Fruit fly (Drosophila melanogaster): Measurements from ENCODE around the gene ntc.

Gene ntc

DNA sequence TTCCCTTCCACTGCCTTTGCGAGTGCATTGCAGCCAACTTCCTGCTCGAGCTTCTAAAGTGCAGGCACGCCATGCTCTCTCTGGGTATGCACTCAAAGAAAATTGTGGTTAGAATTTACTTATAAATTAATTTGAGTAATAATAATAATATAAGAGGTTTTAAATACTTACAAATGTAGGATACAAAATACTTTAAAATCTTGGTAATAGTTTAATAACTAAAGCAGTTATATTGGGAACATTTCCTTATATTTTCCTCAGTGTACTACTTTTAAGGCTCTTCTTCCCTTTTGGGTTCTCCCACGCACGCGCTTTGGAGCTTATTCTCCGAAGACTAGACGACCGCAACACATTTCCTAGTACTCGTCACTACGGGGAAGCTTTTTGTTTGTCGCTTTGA is 20.3 kb upstream of the ntc start (continued):
- TF ChIP-seq hb (GFP tag; IDR thresholded peaks at IDR 0.05; ENCODE audit: partially characterized antibody), result no peak
- TF ChIP-seq CG6272 (GFP tag; IDR thresholded peaks at IDR 0.05), result no peak
- no peak for TF ChIP-seq emc (GFP tag; optimal IDR thresholded peaks at IDR 0.05)
- TF ChIP-seq stwl (tag; optimal IDR thresholded peaks at IDR 0.05), result no peak
- TF ChIP-seq sim (GFP tag; IDR thresholded peaks at IDR 0.05), result peak; percentile 61; the same call in 1 of the 2 replicates
- TF ChIP-seq CG30020 (tag; optimal IDR thresholded peaks at IDR 0.05), result no peak
- TF ChIP-seq eve (GFP tag; optimal IDR thresholded peaks at IDR 0.05), result no peak
- TF ChIP-seq ken (GFP tag; IDR thresholded peaks at IDR 0.05), result peak; percentile 50; the same call in 1 of the 3 replicates
- 0 out of 3 replicates have a peak, but pooled peaks have one; percentile 38 for TF ChIP-seq otp (GFP tag; IDR thresholded peaks at IDR 0.05)
- peak; percentile 87 for TF ChIP-seq Meics (GFP tag; optimal IDR thresholded peaks at IDR 0.05)
- peak; percentile 74 for TF ChIP-seq CG9817 (tag; optimal IDR thresholded peaks at IDR 0.05)
- no peak for TF ChIP-seq CG2889 (GFP tag; IDR thresholded peaks at IDR 0.05)
- no peak for TF ChIP-seq CG8478 (optimal IDR thresholded peaks at IDR 0.05)
- peak; percentile 68; the same call in 1 of the 2 replicates for TF ChIP-seq bowl (GFP tag; IDR thresholded peaks at IDR 0.05)
- TF ChIP-seq CG11696 (GFP tag; IDR thresholded peaks at IDR 0.05), result peak; percentile 42; the same call in 1 of the 2 replicates
- peak; percentile 75 for TF ChIP-seq tin (GFP tag; optimal IDR thresholded peaks at IDR 0.05)
- peak; percentile 81 for TF ChIP-seq CG6689 (GFP tag; IDR thresholded peaks at IDR 0.05)
- peak; percentile 83 for TF ChIP-seq nerfin-1 (tag; optimal IDR thresholded peaks at IDR 0.05)
- TF ChIP-seq twi (tag; optimal IDR thresholded peaks at IDR 0.05), result no peak
- TF ChIP-seq CG9215 (GFP tag; IDR thresholded peaks at IDR 0.05), result peak; percentile 60
- TF ChIP-seq zen (tag; optimal IDR thresholded peaks at IDR 0.05), result peak; percentile 58
- peak; percentile 74 for TF ChIP-seq Med (GFP tag)
- peak; percentile 70 for TF ChIP-seq sqz (GFP tag; optimal IDR thresholded peaks at IDR 0.05)
- TF ChIP-seq pzg (GFP tag; optimal IDR thresholded peaks at IDR 0.05), result no peak
- peak; percentile 10 for TF ChIP-seq jing (GFP tag; optimal IDR thresholded peaks at IDR 0.05)
- TF ChIP-seq Hr51 (GFP tag; optimal IDR thresholded peaks at IDR 0.05), result peak in 1 of 2 experiments; percentile 91
- peak; percentile 26 for TF ChIP-seq CG30431 (GFP tag; optimal IDR thresholded peaks at IDR 0.05)
- peak; percentile 86 for TF ChIP-seq CG3281 (GFP tag; optimal IDR thresholded peaks at IDR 0.05)
- TF ChIP-seq CG10267 (tag; optimal IDR thresholded peaks at IDR 0.05), result peak; percentile 79
- no peak for TF ChIP-seq CG1832 (GFP tag; optimal IDR thresholded peaks at IDR 0.05)
- peak; percentile 67 for TF ChIP-seq ind (GFP tag; optimal IDR thresholded peaks at IDR 0.05)
- peak; percentile 24 for TF ChIP-seq mam (GFP tag; optimal IDR thresholded peaks at IDR 0.05)
- TF ChIP-seq gcm2 (GFP tag; optimal IDR thresholded peaks at IDR 0.05), result no peak
- peak; percentile 72 for TF ChIP-seq tio (GFP tag; optimal IDR thresholded peaks at IDR 0.05)
- TF ChIP-seq CG18599 (GFP tag; optimal IDR thresholded peaks at IDR 0.05), result peak; percentile 96
- peak; percentile 88 for TF ChIP-seq CG2712 (tag; optimal IDR thresholded peaks at IDR 0.05)
- no peak for TF ChIP-seq HLH4C (GFP tag; IDR thresholded peaks at IDR 0.05; ENCODE audit: partially characterized antibody)
- TF ChIP-seq lab (GFP tag; optimal IDR thresholded peaks at IDR 0.05), result peak; percentile 94
- TF ChIP-seq CG8765 (GFP tag; IDR thresholded peaks at IDR 0.05), result no peak
- no peak for TF ChIP-seq pan (optimal IDR thresholded peaks at IDR 0.05)
- peak in 1 of 2 experiments; percentile 90 for TF ChIP-seq pan (GFP tag; optimal IDR thresholded peaks at IDR 0.05 in 1 of 2, IDR thresholded peaks at IDR 0.05 in 1 of 2)
- TF ChIP-seq unpg (GFP tag; optimal IDR thresholded peaks at IDR 0.05), result peak; percentile 84
- TF ChIP-seq Mes4 (GFP tag; optimal IDR thresholded peaks at IDR 0.05), result no peak
- TF ChIP-seq Gsc (GFP tag; IDR thresholded peaks at IDR 0.05), result no peak
- no peak for TF ChIP-seq mirr (GFP tag; optimal IDR thresholded peaks at IDR 0.05)
- no peak for TF ChIP-seq Deaf1 (tag; optimal IDR thresholded peaks at IDR 0.05)
- peak; percentile 53 for TF ChIP-seq CG2202 (tag; optimal IDR thresholded peaks at IDR 0.05)
- no peak for TF ChIP-seq hth (optimal IDR thresholded peaks at IDR 0.05)
- no peak for TF ChIP-seq CG7745 (tag; optimal IDR thresholded peaks at IDR 0.05)
- TF ChIP-seq CG32772 (GFP tag; IDR thresholded peaks at IDR 0.05), result peak; percentile 78
- TF ChIP-seq CG5180 (GFP tag; optimal IDR thresholded peaks at IDR 0.05), result peak; percentile 54
